Worm (Caenorhabditis elegans) whole organism, L3 larva: ENCODE results near the gene ZK813.5.

ENCODE experiments used
- ceh-28 ChIP-seq: fragments of 150-350 bp; optimal IDR thresholded peaks from 2 replicates; lab custom pipeline; 2014; ENCODE audit warnings: missing biosample characterization, missing genetic modification reagents, missing genetic modification characterization
- ceh-82 ChIP-seq: fragments of 150-350 bp; optimal IDR thresholded peaks from 2 replicates; lab custom pipeline; 2014; ENCODE audit warnings: missing biosample characterization, missing genetic modification characterization
- elt-2 ChIP-seq: sonication (generic microtip); optimal IDR thresholded peaks from 2 replicates; lab custom pipeline; 2016; ENCODE audit warnings: missing genetic modification reagents, mild to moderate bottlenecking, missing genetic modification characterization, missing compliant biosample characterization
- elt-3 ChIP-seq, 3 experiments: fragments of 150-350 bp in 1 of 3; sonication (generic microtip) in 2 of 3; optimal IDR thresholded peaks; 2 replicates in 2 of 3; 4 replicates in 1 of 3; lab custom pipeline; 2014 to 2017; ENCODE audit warnings: missing biosample characterization in 3 of 3, missing genetic modification characterization in 3 of 3
- fos-1 ChIP-seq: fragments of 150-350 bp; optimal IDR thresholded peaks from 2 replicates; lab custom pipeline; 2014; ENCODE audit warnings: missing biosample characterization, missing genetic modification characterization
- lin-15B ChIP-seq: fragments of 150-350 bp; optimal IDR thresholded peaks from 2 replicates; lab custom pipeline; 2014; ENCODE audit warnings: missing biosample characterization, missing genetic modification characterization
- nfya-1 ChIP-seq: sonication (generic microtip); optimal IDR thresholded peaks from 2 replicates; lab custom pipeline; 2017; ENCODE audit warnings: missing genetic modification characterization, mild to moderate bottlenecking, missing compliant biosample characterization, antibody characterized with exemption, moderate library complexity; ENCODE audit not compliant: insufficient read depth
- nhr-12 ChIP-seq: fragments of 150-350 bp; optimal IDR thresholded peaks from 2 replicates; lab custom pipeline; 2014; ENCODE audit warnings: missing biosample characterization, missing genetic modification characterization
- nhr-237 ChIP-seq: fragments of 150-350 bp; optimal IDR thresholded peaks from 2 replicates; lab custom pipeline; 2014; ENCODE audit warnings: missing biosample characterization, missing genetic modification characterization
- tbx-2 ChIP-seq: sonication (generic microtip); optimal IDR thresholded peaks from 2 replicates; lab custom pipeline; 2016; ENCODE audit warnings: mild to moderate bottlenecking, missing genetic modification characterization, missing compliant biosample characterization
- unc-62 ChIP-seq: fragments of 150-350 bp; sonication (generic microtip); optimal IDR thresholded peaks from 4 replicates; lab custom pipeline; 2014; ENCODE audit warnings: missing biosample characterization, missing genetic modification reagents, missing genetic modification characterization
- zag-1 ChIP-seq: fragments of 150-350 bp; optimal IDR thresholded peaks from 2 replicates; lab custom pipeline; 2014; ENCODE audit warnings: missing biosample characterization, missing genetic modification characterization
- ztf-4 ChIP-seq: fragments of 150-350 bp; optimal IDR thresholded peaks from 2 replicates; lab custom pipeline; 2014; ENCODE audit warnings: missing biosample characterization, missing genetic modification characterization

DNA sequence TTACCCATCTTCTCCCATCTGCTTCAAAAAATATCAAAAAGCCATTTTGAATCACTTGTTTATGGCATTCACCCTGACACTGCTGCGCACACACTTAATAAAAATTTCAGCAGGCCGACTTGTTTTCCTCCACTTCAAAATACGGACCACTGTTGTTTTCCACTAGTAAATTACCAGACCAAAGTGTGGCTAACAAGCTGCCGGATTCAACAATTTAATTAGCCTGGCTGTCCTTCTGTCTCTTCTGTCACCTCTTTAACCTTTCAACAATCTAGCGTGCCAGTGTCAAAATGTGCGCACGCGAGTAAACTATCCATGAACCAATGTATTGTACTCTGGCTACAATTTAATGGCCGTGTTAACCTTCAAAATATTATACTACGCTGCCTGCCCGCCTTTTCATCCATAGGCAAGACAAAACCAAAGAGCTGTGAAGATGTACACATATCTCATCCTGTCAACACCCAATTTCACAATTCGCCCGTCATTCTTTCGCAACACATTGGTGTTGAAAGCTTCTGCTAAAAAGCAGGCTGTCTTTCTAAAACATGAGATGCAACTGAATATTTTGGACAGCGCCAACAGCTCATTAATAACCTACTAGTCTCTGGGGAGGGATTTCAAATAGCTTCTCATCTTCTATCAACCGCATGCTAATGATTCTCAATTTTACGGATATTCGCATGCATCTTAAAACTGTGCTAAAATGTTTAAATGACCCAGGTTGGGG lies 13.5 kb upstream of the ZK813.5 start:
- no peak for TF ChIP-seq ztf-4
- no peak for TF ChIP-seq nhr-12 (tag; lab: Kevin White, UChicago)
- TF ChIP-seq tbx-2: no peak
- no peak for TF ChIP-seq fos-1 (tag; lab: Kevin White, UChicago)
- no peak for TF ChIP-seq elt-3 (tag; optimal IDR thresholded peaks at IDR 0.05; lab: Kevin White, UChicago)
- TF ChIP-seq nhr-237 (tag; lab: Kevin White, UChicago): no peak
- TF ChIP-seq lin-15B: no peak
- TF ChIP-seq ceh-28 (tag; lab: Kevin White, UChicago): no peak
- TF ChIP-seq zag-1 (tag; lab: Kevin White, UChicago): no peak
- TF ChIP-seq unc-62 (GFP tag; lab: Kevin White, UChicago): no peak
- no peak for TF ChIP-seq ceh-82 (tag; lab: Kevin White, UChicago)
- TF ChIP-seq nfya-1 (tag; lab: Kevin White, UChicago): no peak
- no peak for TF ChIP-seq elt-2 (tag; lab: Kevin White, UChicago)
